Worm (Caenorhabditis elegans) whole organism, L4 larva: ENCODE results near the gene srx-117.

Experiments
- F26F4.8 ChIP-seq: fragments of 200-800 bp; sonication (Bioruptor generic); conservative IDR thresholded peaks from 2 replicates; pipeline ENCODE4 v1.3.6; 2022; ENCODE audit warnings: missing genetic modification characterization, missing compliant biosample characterization
- R02D3.7 ChIP-seq: fragments of 150-350 bp; sonication (generic microtip); optimal IDR thresholded peaks from 3 replicates; lab custom pipeline; 2014; ENCODE audit warnings: missing biosample characterization, missing genetic modification characterization
- ZK337.2 ChIP-seq: fragments of 200-800 bp; sonication (Bioruptor generic); IDR thresholded peaks from 2 replicates; pipeline ENCODE4 v1.3.6; 2022; ENCODE audit warnings: missing genetic modification reagents, missing genetic modification characterization, missing compliant biosample characterization
- ceh-20 ChIP-seq: fragments of 200-800 bp; sonication (Bioruptor generic); IDR thresholded peaks from 2 replicates; pipeline ENCODE4 v1.3.6; 2022; ENCODE audit warnings: missing genetic modification reagents, missing genetic modification characterization, missing compliant biosample characterization
- daf-12 ChIP-seq: fragments of 150-350 bp; optimal IDR thresholded peaks from 2 replicates; lab custom pipeline; 2014; ENCODE audit warnings: missing biosample characterization, missing genetic modification reagents, missing genetic modification characterization
- daf-16 ChIP-seq, 3 experiments: sonication (generic microtip); optimal IDR thresholded peaks; 2 replicates each; lab custom pipeline; 2016 to 2017; ENCODE audit warnings: missing genetic modification characterization in 3 of 3, missing genetic modification reagents in 3 of 3, mild to moderate bottlenecking in 2 of 3, missing compliant biosample characterization in 2 of 3, missing biosample characterization in 1 of 3, moderate library complexity in 1 of 3
- dmd-6 ChIP-seq: fragments of 200-800 bp; sonication (Bioruptor generic); IDR thresholded peaks from 2 replicates; pipeline ENCODE4 v1.3.6; 2022; ENCODE audit warnings: missing genetic modification reagents, missing genetic modification characterization, missing compliant biosample characterization
- dmd-8 ChIP-seq: fragments of 200-800 bp; sonication (Bioruptor generic); IDR thresholded peaks from 2 replicates; pipeline ENCODE4 v1.3.6; 2022; ENCODE audit warnings: missing genetic modification characterization, missing compliant biosample characterization
- dpl-1 ChIP-seq: fragments of 150-350 bp; optimal IDR thresholded peaks from 2 replicates; lab custom pipeline; 2014; ENCODE audit warnings: missing biosample characterization, missing genetic modification reagents, missing genetic modification characterization
- dve-1 ChIP-seq: sonication (generic microtip); optimal IDR thresholded peaks from 2 replicates; lab custom pipeline; 2017; ENCODE audit warnings: antibody characterized with exemption, mild to moderate bottlenecking, missing genetic modification characterization, missing compliant biosample characterization; ENCODE audit not compliant: insufficient read depth
- egl-27 ChIP-seq: sonication (generic microtip); optimal IDR thresholded peaks from 3 replicates; lab custom pipeline; 2017; ENCODE audit warnings: missing biosample characterization, missing genetic modification reagents, missing genetic modification characterization
- fos-1 ChIP-seq: fragments of 150-350 bp; optimal IDR thresholded peaks from 2 replicates; lab custom pipeline; 2014; ENCODE audit warnings: missing biosample characterization, missing genetic modification characterization
- gei-8 ChIP-seq: fragments of 200-800 bp; sonication (Bioruptor generic); optimal IDR thresholded peaks from 2 replicates; lab custom pipeline; 2018; ENCODE audit warnings: mild to moderate bottlenecking, missing genetic modification characterization, missing compliant biosample characterization
- hlh-11 ChIP-seq: fragments of 200-800 bp; sonication (Bioruptor generic); optimal IDR thresholded peaks from 2 replicates; lab custom pipeline; 2018; ENCODE audit warnings: mild to moderate bottlenecking, missing genetic modification characterization, missing compliant biosample characterization
- lin-1 ChIP-seq: fragments of 200-800 bp; sonication (Bioruptor generic); IDR thresholded peaks from 2 replicates; pipeline ENCODE4 v1.3.6; 2022; ENCODE audit warnings: missing genetic modification reagents, missing genetic modification characterization, missing compliant biosample characterization
- lin-15B ChIP-seq: fragments of 150-350 bp; sonication (generic microtip); optimal IDR thresholded peaks from 3 replicates; lab custom pipeline; 2014; ENCODE audit warnings: missing biosample characterization, missing genetic modification characterization
- lin-29 ChIP-seq: fragments of 200-800 bp; sonication (Bioruptor generic); IDR thresholded peaks from 2 replicates; pipeline ENCODE4 v1.3.6; 2022; ENCODE audit warnings: missing genetic modification reagents, missing genetic modification characterization, missing compliant biosample characterization
- lir-3 ChIP-seq: sonication (generic microtip); optimal IDR thresholded peaks from 2 replicates; lab custom pipeline; 2016; ENCODE audit warnings: mild to moderate bottlenecking, missing genetic modification characterization, missing compliant biosample characterization
- mdl-1 ChIP-seq, 2 experiments: fragments of 150-350 bp in 1 of 2; sonication (generic microtip) in 1 of 2; optimal IDR thresholded peaks; 2 replicates each; lab custom pipeline; 2014 to 2017; ENCODE audit warnings: missing biosample characterization in 2 of 2, missing genetic modification characterization in 2 of 2
- mxl-3 ChIP-seq: fragments of 200-800 bp; sonication (Bioruptor generic); optimal IDR thresholded peaks from 2 replicates; lab custom pipeline; 2018; ENCODE audit warnings: mild to moderate bottlenecking, missing genetic modification characterization, missing compliant biosample characterization
- nhr-102 ChIP-seq: sonication (generic microtip); optimal IDR thresholded peaks from 2 replicates; lab custom pipeline; 2016; ENCODE audit warnings: mild to moderate bottlenecking, missing genetic modification characterization, moderate library complexity, missing compliant biosample characterization
- nhr-11 ChIP-seq: fragments of 150-350 bp; optimal IDR thresholded peaks from 2 replicates; lab custom pipeline; 2014; ENCODE audit warnings: missing biosample characterization, missing genetic modification characterization
- nhr-28 ChIP-seq: fragments of 150-350 bp; optimal IDR thresholded peaks from 2 replicates; lab custom pipeline; 2014; ENCODE audit warnings: missing biosample characterization, missing genetic modification characterization
- pha-4 ChIP-seq, 2 experiments: fragments of 150-350 bp in 1 of 2; fragments of 200-800 bp in 1 of 2; sonication (Bioruptor generic) in 1 of 2; IDR thresholded peaks in 1 of 2; optimal IDR thresholded peaks in 1 of 2; 2 replicates each; pipeline versions ENCODE4 v1.3.6 to Lab custom; 2014 to 2022; ENCODE audit warnings: missing genetic modification characterization in 2 of 2, missing genetic modification reagents in 2 of 2, missing biosample characterization in 1 of 2, missing compliant biosample characterization in 1 of 2
- php-3 ChIP-seq: fragments of 200-800 bp; sonication (Bioruptor generic); IDR thresholded peaks from 2 replicates; pipeline ENCODE4 v1.3.6; 2022; ENCODE audit warnings: missing genetic modification reagents, missing genetic modification characterization, missing compliant biosample characterization
- pqm-1 ChIP-seq: sonication (generic microtip); optimal IDR thresholded peaks from 2 replicates; lab custom pipeline; 2017; ENCODE audit warnings: missing biosample characterization, missing genetic modification characterization
- skn-1 ChIP-seq: fragments of 150-350 bp; optimal IDR thresholded peaks from 2 replicates; lab custom pipeline; 2014; ENCODE audit warnings: missing biosample characterization, missing genetic modification characterization
- unc-62 ChIP-seq, 3 experiments: fragments of 150-350 bp in 1 of 3; sonication (generic microtip); optimal IDR thresholded peaks in 2 of 3; peaks in 1 of 3; 1 replicate in 1 of 3; 2 replicates in 2 of 3; lab custom pipeline; 2014 to 2017; ENCODE audit warnings: missing biosample characterization in 3 of 3, missing genetic modification characterization in 3 of 3, missing genetic modification reagents in 3 of 3, missing genotype in 1 of 3

Gene srx-117

ce11 chrV:5691665-5692407, 47.6 kb downstream of the srx-117 start, which contains the start of gene F25B4.8:
F25B4.8 (minus strand) TSS chrV:5691715.
- TF ChIP-seq daf-16 (GFP tag; optimal IDR thresholded peaks at IDR 0.05; lab: Kevin White, UChicago) (no peak), daf-16 (tag; optimal IDR thresholded peaks at IDR 0.05; lab: Kevin White, UChicago) (peak; percentile 34), pqm-1 (peak; percentile 12), lin-29 (GFP tag; lab: Robert Waterston, UW) (no peak), dpl-1 (GFP tag; lab: Kevin White, UChicago) (no peak), dve-1 (tag; lab: Kevin White, UChicago) (peak; percentile 8)

ce11 chrV:5693595-5693994, 49.3 kb downstream of the srx-117 start:
- TF ChIP-seq lir-3 (tag; lab: Kevin White, UChicago) (no peak), F26F4.8 (no peak), mdl-1 (tag; optimal IDR thresholded peaks at IDR 0.05; lab: Kevin White, UChicago) (peak in 1 of 2 experiments; percentile 4), dmd-8 (GFP tag; lab: Robert Waterston, UW) (no peak), lin-15B (no peak), lin-29 (GFP tag; lab: Robert Waterston, UW) (no peak), lin-1 (GFP tag; lab: Robert Waterston, UW) (no peak), unc-62 (GFP tag; optimal IDR thresholded peaks at IDR 0.05 in 1 of 2; lab: Kevin White, UChicago) (peak in 1 of 2 experiments; percentile 72), unc-62 (tag; optimal IDR thresholded peaks at IDR 0.05; lab: Kevin White, UChicago) (no peak), hlh-11 (tag; lab: Kevin White, UChicago) (peak; percentile 36), egl-27 (tag; lab: Kevin White, UChicago) (no peak), ZK337.2 (GFP tag; lab: Robert Waterston, UW) (no peak)

- TF ChIP-seq unc-62 (GFP tag; optimal IDR thresholded peaks at IDR 0.05 in 1 of 2; lab: Kevin White, UChicago) (peak in 1 of 2 experiments; percentile 63), unc-62 (tag; optimal IDR thresholded peaks at IDR 0.05; lab: Kevin White, UChicago) (no peak), nhr-102 (tag; lab: Kevin White, UChicago) (no peak), nhr-11 (tag; lab: Kevin White, UChicago) (no peak), R02D3.7 (tag; lab: Kevin White, UChicago) (no peak), pha-4 (GFP tag; IDR thresholded peaks at IDR 0.05; lab: Robert Waterston, UW) (no peak), pha-4 (tag; optimal IDR thresholded peaks at IDR 0.05; lab: Kevin White, UChicago) (no peak), hlh-11 (tag; lab: Kevin White, UChicago) (peak; percentile 47), php-3 (GFP tag; lab: Robert Waterston, UW) (0 out of 2 replicates have a peak, but pooled peaks have one; percentile 55), mxl-3 (peak; percentile 11), mdl-1 (tag; optimal IDR thresholded peaks at IDR 0.05; lab: Kevin White, UChicago) (no peak), fos-1 (no peak), ceh-20 (GFP tag; lab: Robert Waterston, UW) (peak; percentile 30; the same call in 1 of the 2 replicates), nhr-28 (peak; percentile 55), daf-12 (no peak), lir-3 (tag; lab: Kevin White, UChicago) (no peak), gei-8 (GFP tag; lab: Kevin White, UChicago) (no peak), daf-16 (GFP tag; optimal IDR thresholded peaks at IDR 0.05; lab: Kevin White, UChicago) (no peak), daf-16 (tag; optimal IDR thresholded peaks at IDR 0.05; lab: Kevin White, UChicago) (peak; percentile 30), F26F4.8 (no peak), dmd-6 (GFP tag; lab: Robert Waterston, UW) (no peak), skn-1 (tag; lab: Kevin White, UChicago) (no peak), lin-1 (GFP tag; lab: Robert Waterston, UW) (0 out of 2 replicates have a peak, but pooled peaks have one; percentile 33)
- TF ChIP-seq, all 104 proteins: peak for 8
Measured at ce11 chrV:5695635-5696034, 51.4 kb downstream of the srx-117 start.
